Worm (Caenorhabditis elegans): ENCODE measurements around the gene btb-2.

DNA sequence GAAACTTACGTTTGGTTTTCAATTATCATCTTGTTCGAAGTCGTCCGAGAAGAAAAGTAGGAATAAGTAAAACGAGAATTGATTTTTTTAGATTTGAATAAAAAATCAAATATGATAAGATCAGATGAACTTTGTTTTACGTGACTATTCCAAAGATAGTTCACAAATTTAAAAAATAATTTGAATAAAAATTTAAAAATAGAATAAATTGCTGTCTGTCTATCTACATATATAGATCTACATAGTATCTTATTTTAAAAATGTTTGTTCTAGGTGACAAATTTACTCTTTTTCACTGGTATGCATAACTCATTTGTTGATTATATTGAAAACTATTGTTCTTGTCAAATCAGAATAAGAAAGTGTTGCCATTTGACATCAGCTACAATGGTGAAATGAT, 13.8 kb upstream of the btb-2 start, which contains the start of gene F58F12.2:
- TF ChIP-seq ztf-11 (tag; optimal IDR thresholded peaks at IDR 0.05) (no peak), nhr-76 (tag; optimal IDR thresholded peaks at IDR 0.05) (no peak), nhr-2 (tag; optimal IDR thresholded peaks at IDR 0.05) (no peak), snpc-4 (tag; optimal IDR thresholded peaks at IDR 0.05) (no peak), lin-13 (tag; optimal IDR thresholded peaks at IDR 0.05) (no peak), elt-3 (tag; optimal IDR thresholded peaks at IDR 0.05) (no peak), unc-39 (tag; optimal IDR thresholded peaks at IDR 0.05) (no peak), ces-1 (GFP tag; optimal IDR thresholded peaks at IDR 0.05) (no peak), mep-1 (tag; optimal IDR thresholded peaks at IDR 0.05) (no peak), nhr-28 (tag; optimal IDR thresholded peaks at IDR 0.05) (no peak), elt-1 (tag; optimal IDR thresholded peaks at IDR 0.05; ENCODE audit: borderline replicate concordance, insufficient read depth) (no peak), nhr-12 (tag; optimal IDR thresholded peaks at IDR 0.05) (no peak), pha-4 (tag; optimal IDR thresholded peaks at IDR 0.05) (no peak), nhr-237 (tag; optimal IDR thresholded peaks at IDR 0.05) (no peak)
